Fruit fly (Drosophila melanogaster) whole organism, embryonic: Measurements from ENCODE around the gene dbe.

Experiments used
- ATbp ChIP-seq: fragments of 200-800 bp; sonication (Bioruptor generic); optimal IDR thresholded peaks from 2 replicates; lab custom pipeline; 2017; ENCODE audit warnings: missing biosample characterization, mild to moderate bottlenecking, missing genetic modification characterization, missing genetic modification reagents
- Bgb ChIP-seq: fragments of 200-800 bp; sonication (Bioruptor generic); IDR thresholded peaks from 2 replicates; pipeline ENCODE4 v1.3.6; 2022; ENCODE audit warnings: missing biosample characterization, missing genetic modification characterization; ENCODE audit not compliant: partially characterized antibody
- C15 ChIP-seq: fragments of 200-800 bp; sonication (Bioruptor generic); IDR thresholded peaks from 3 replicates; pipeline ENCODE4 v1.3.6; 2022; ENCODE audit warnings: missing biosample characterization, missing genetic modification characterization
- CG12659 ChIP-seq: fragments of 200-800 bp; sonication (Bioruptor generic); optimal IDR thresholded peaks from 3 replicates; lab custom pipeline; 2017; ENCODE audit warnings: mild to moderate bottlenecking, missing biosample characterization, missing genetic modification reagents, missing genetic modification characterization
- CG14667 ChIP-seq: fragments of 200-800 bp; sonication (Bioruptor generic); IDR thresholded peaks from 2 replicates; pipeline ENCODE4 v1.3.6; 2022; ENCODE audit warnings: missing biosample characterization, missing genetic modification characterization
- CG14710 ChIP-seq: fragments of 200-800 bp; sonication (Bioruptor generic); optimal IDR thresholded peaks from 3 replicates; lab custom pipeline; 2019; ENCODE audit warnings: missing biosample characterization, mild to moderate bottlenecking, missing genetic modification characterization, moderate library complexity
- CG1529 ChIP-seq: fragments of 200-800 bp; sonication (Bioruptor generic); optimal IDR thresholded peaks from 3 replicates; lab custom pipeline; 2018; ENCODE audit warnings: missing biosample characterization, missing genetic modification characterization
- CG16863 ChIP-seq: fragments of 200-800 bp; sonication (Bioruptor generic); optimal IDR thresholded peaks from 3 replicates; lab custom pipeline; 2016; ENCODE audit warnings: missing biosample characterization, missing genetic modification characterization
- CG17802 ChIP-seq: fragments of 200-800 bp; sonication (Bioruptor generic); optimal IDR thresholded peaks from 2 replicates; lab custom pipeline; 2018; ENCODE audit warnings: missing biosample characterization, mild to moderate bottlenecking, missing genetic modification characterization, moderate library complexity
- CG2202 ChIP-seq: fragments of 200-800 bp; sonication (Bioruptor generic); optimal IDR thresholded peaks from 2 replicates; lab custom pipeline; 2018; ENCODE audit warnings: missing biosample characterization, mild to moderate bottlenecking, missing genetic modification characterization
- CG32767 ChIP-seq: fragments of 200-800 bp; sonication (Bioruptor generic); IDR thresholded peaks from 2 replicates; pipeline ENCODE4 v1.3.6; 2022; ENCODE audit warnings: missing biosample characterization, missing genetic modification characterization
- CG42726 ChIP-seq: fragments of 200-800 bp; sonication (Bioruptor generic); IDR thresholded peaks from 2 replicates; pipeline ENCODE4 v1.3.6; 2022; ENCODE audit warnings: missing biosample characterization, missing genetic modification characterization; ENCODE audit not compliant: partially characterized antibody
- CG4328 ChIP-seq: fragments of 200-800 bp; sonication (Bioruptor generic); optimal IDR thresholded peaks from 3 replicates; lab custom pipeline; 2017; ENCODE audit warnings: missing biosample characterization, missing genetic modification reagents, missing genetic modification characterization
- CG43689 ChIP-seq: fragments of 200-800 bp; sonication (Bioruptor generic); IDR thresholded peaks from 2 replicates; pipeline ENCODE4 v1.3.6; 2022; ENCODE audit warnings: missing biosample characterization, missing genetic modification characterization
- CG4854 ChIP-seq: fragments of 200-800 bp; sonication (Bioruptor generic); optimal IDR thresholded peaks from 2 replicates; lab custom pipeline; 2016; ENCODE audit warnings: missing biosample characterization, missing genetic modification characterization, inconsistent platforms
- CG6254 ChIP-seq: fragments of 200-800 bp; sonication (Bioruptor generic); optimal IDR thresholded peaks from 3 replicates; lab custom pipeline; 2017; ENCODE audit warnings: mild to moderate bottlenecking, missing biosample characterization, missing genetic modification reagents, missing genetic modification characterization
- CG7556 ChIP-seq: fragments of 200-800 bp; sonication (Bioruptor generic); optimal IDR thresholded peaks from 2 replicates; lab custom pipeline; 2017; ENCODE audit warnings: missing biosample characterization, mild to moderate bottlenecking, missing genetic modification characterization
- CG7839 ChIP-seq: fragments of 200-800 bp; sonication (Bioruptor generic); optimal IDR thresholded peaks from 3 replicates; lab custom pipeline; 2018; ENCODE audit warnings: missing biosample characterization, mild to moderate bottlenecking, missing genetic modification characterization, moderate library complexity
- CG8924 ChIP-seq: fragments of 200-800 bp; optimal IDR thresholded peaks from 3 replicates; lab custom pipeline; 2019; ENCODE audit warnings: missing biosample characterization, mild to moderate bottlenecking, missing genetic modification characterization, moderate library complexity
- CG9876 ChIP-seq: fragments of 200-800 bp; sonication (Bioruptor generic); optimal IDR thresholded peaks from 2 replicates; lab custom pipeline; 2016; ENCODE audit warnings: missing biosample characterization, missing genetic modification characterization
- E2f2 ChIP-seq: fragments of 200-800 bp; sonication (Bioruptor generic); IDR thresholded peaks from 2 replicates; pipeline ENCODE4 v1.3.6; 2022; ENCODE audit warnings: missing biosample characterization, missing genetic modification characterization
- Ets65A ChIP-seq: fragments of 200-800 bp; sonication (Bioruptor generic); peaks from one replicate; lab custom pipeline; 2016; ENCODE audit warnings: missing biosample characterization, missing genetic modification characterization
- Fer1 ChIP-seq: fragments of 200-800 bp; sonication (Bioruptor generic); optimal IDR thresholded peaks from 2 replicates; lab custom pipeline; 2017; ENCODE audit warnings: missing biosample characterization, mild to moderate bottlenecking, missing genetic modification characterization
- HLH3B ChIP-seq: fragments of 200-800 bp; sonication (Bioruptor generic); IDR thresholded peaks from 2 replicates; pipeline ENCODE4 v1.3.6; 2022; ENCODE audit warnings: missing biosample characterization, missing genetic modification characterization
- Hand ChIP-seq: fragments of 200-800 bp; sonication (Bioruptor generic); optimal IDR thresholded peaks from 2 replicates; lab custom pipeline; 2017; ENCODE audit warnings: mild to moderate bottlenecking, missing biosample characterization, missing genetic modification reagents, missing genetic modification characterization
- Hr51 ChIP-seq, 2 experiments: fragments of 200-800 bp; sonication (Bioruptor generic); optimal IDR thresholded peaks; 2 replicates in 1 of 2; 3 replicates in 1 of 2; lab custom pipeline; 2016 to 2018; ENCODE audit warnings: missing biosample characterization in 2 of 2, missing genetic modification characterization in 2 of 2, mild to moderate bottlenecking in 1 of 2, moderate library complexity in 1 of 2
- Optix ChIP-seq: fragments of 200-800 bp; sonication (Bioruptor generic); IDR thresholded peaks from 3 replicates; pipeline ENCODE4 v1.3.6; 2022; ENCODE audit warnings: missing biosample characterization, missing genetic modification characterization
- Rfx ChIP-seq: fragments of 200-800 bp; sonication (Bioruptor generic); IDR thresholded peaks from 2 replicates; pipeline ENCODE4 v1.3.6; 2022; ENCODE audit warnings: missing biosample characterization, missing genetic modification characterization
- Ssrp ChIP-seq: fragments of 200-800 bp; sonication (Bioruptor generic); optimal IDR thresholded peaks from 2 replicates; lab custom pipeline; 2018; ENCODE audit warnings: missing biosample characterization, mild to moderate bottlenecking, missing genetic modification characterization, moderate library complexity
- Tbp ChIP-seq: fragments of >200 bp; optimal IDR thresholded peaks from 2 replicates; lab custom pipeline; 2018; ENCODE audit warnings: missing biosample characterization, missing genetic modification characterization
- cas ChIP-seq: fragments of 200-800 bp; sonication (Bioruptor generic); IDR thresholded peaks from 2 replicates; pipeline ENCODE4 v1.3.6; 2022; ENCODE audit warnings: missing biosample characterization, missing genetic modification characterization
- chif ChIP-seq, 2 experiments: fragments of 200-800 bp; sonication (Bioruptor generic); optimal IDR thresholded peaks; 3 replicates each; lab custom pipeline; 2016; ENCODE audit warnings: missing biosample characterization in 2 of 2, missing genetic modification characterization in 2 of 2
- chn ChIP-seq: fragments of 200-800 bp; sonication (Bioruptor generic); optimal IDR thresholded peaks from 2 replicates; lab custom pipeline; 2016; ENCODE audit warnings: missing biosample characterization, missing genetic modification characterization
- corto ChIP-seq: fragments of 200-800 bp; sonication (Bioruptor generic); optimal IDR thresholded peaks from 2 replicates; lab custom pipeline; 2016; ENCODE audit warnings: missing biosample characterization, mild to moderate bottlenecking, missing genetic modification characterization, moderate library complexity
- crol ChIP-seq: fragments of 200-800 bp; sonication (Bioruptor generic); IDR thresholded peaks from 2 replicates; pipeline ENCODE4 v1.3.6; 2022; ENCODE audit warnings: missing biosample characterization, missing genetic modification characterization
- dimm ChIP-seq: fragments of 200-800 bp; sonication (Bioruptor generic); IDR thresholded peaks from 2 replicates; pipeline ENCODE4 v1.3.6; 2022; ENCODE audit warnings: missing biosample characterization, missing genetic modification characterization
- esg ChIP-seq: fragments of 200-800 bp; sonication (Bioruptor generic); conservative IDR thresholded peaks from 2 replicates; pipeline ENCODE4 v1.3.6; 2022; ENCODE audit warnings: missing biosample characterization, missing genetic modification characterization
- fd3F ChIP-seq: fragments of 200-800 bp; sonication (Bioruptor generic); optimal IDR thresholded peaks from 2 replicates; lab custom pipeline; 2018; ENCODE audit warnings: missing biosample characterization, mild to moderate bottlenecking, missing genetic modification characterization, moderate library complexity
- gem ChIP-seq: fragments of 200-800 bp; sonication (Bioruptor generic); optimal IDR thresholded peaks from 2 replicates; lab custom pipeline; 2019; ENCODE audit warnings: missing biosample characterization, mild to moderate bottlenecking, missing genetic modification characterization, moderate library complexity
- gro ChIP-seq: fragments of 200-800 bp; sonication (Bioruptor generic); optimal IDR thresholded peaks from 2 replicates; lab custom pipeline; 2016; ENCODE audit warnings: missing biosample characterization, missing genetic modification characterization
- hkb ChIP-seq, 2 experiments: fragments of 200-800 bp in 1 of 2; fragments of >200 bp in 1 of 2; sonication (Bioruptor generic) in 1 of 2; IDR thresholded peaks in 1 of 2; optimal IDR thresholded peaks in 1 of 2; 2 replicates each; pipeline versions ENCODE4 v1.3.6 to Lab custom; 2017 to 2022; ENCODE audit warnings: missing biosample characterization in 1 of 2, missing genetic modification characterization in 1 of 2
- nmo ChIP-seq: fragments of 200-800 bp; sonication (Bioruptor generic); optimal IDR thresholded peaks from 2 replicates; lab custom pipeline; 2018; ENCODE audit warnings: missing biosample characterization, mild to moderate bottlenecking, missing genetic modification characterization, moderate library complexity
- prd ChIP-seq, 3 experiments: fragments of >200 bp in 2 of 3; fragments of 200-800 bp in 1 of 3; sonication (Bioruptor generic) in 1 of 3; optimal IDR thresholded peaks in 2 of 3; IDR thresholded peaks in 1 of 3; 2 replicates in 2 of 3; 3 replicates in 1 of 3; pipeline versions ENCODE4 v1.3.6 to Lab custom; 2017 to 2022; ENCODE audit warnings: missing biosample characterization in 1 of 3, missing genetic modification characterization in 1 of 3
- pum ChIP-seq: fragments of 200-800 bp; sonication (Bioruptor generic); optimal IDR thresholded peaks from 2 replicates; lab custom pipeline; 2016; ENCODE audit warnings: missing biosample characterization, missing genetic modification characterization
- schlank ChIP-seq: fragments of 200-800 bp; sonication (Bioruptor generic); optimal IDR thresholded peaks from 2 replicates; lab custom pipeline; 2018; ENCODE audit warnings: missing biosample characterization, mild to moderate bottlenecking, missing genetic modification characterization
- seq ChIP-seq: fragments of 200-800 bp; sonication (Bioruptor generic); IDR thresholded peaks from 2 replicates; pipeline ENCODE4 v1.3.6; 2022; ENCODE audit warnings: missing biosample characterization, missing genetic modification characterization
- slbo ChIP-seq: fragments of 200-800 bp; sonication (Bioruptor generic); IDR thresholded peaks from 2 replicates; pipeline ENCODE4 v1.3.6; 2022; ENCODE audit warnings: missing biosample characterization, missing genetic modification characterization
- sug ChIP-seq: fragments of 200-800 bp; optimal IDR thresholded peaks from 2 replicates; lab custom pipeline; 2019; ENCODE audit warnings: missing biosample characterization, mild to moderate bottlenecking, missing genetic modification characterization, moderate library complexity
- tap ChIP-seq: fragments of 200-800 bp; optimal IDR thresholded peaks from 3 replicates; lab custom pipeline; 2019; ENCODE audit warnings: missing biosample characterization, mild to moderate bottlenecking, missing genetic modification characterization, moderate library complexity
- unc-4 ChIP-seq: fragments of 200-800 bp; sonication (Bioruptor generic); IDR thresholded peaks from 2 replicates; pipeline ENCODE4 v1.3.6; 2022; ENCODE audit warnings: missing biosample characterization, missing genetic modification characterization; ENCODE audit not compliant: partially characterized antibody

Gene dbe

DNA sequence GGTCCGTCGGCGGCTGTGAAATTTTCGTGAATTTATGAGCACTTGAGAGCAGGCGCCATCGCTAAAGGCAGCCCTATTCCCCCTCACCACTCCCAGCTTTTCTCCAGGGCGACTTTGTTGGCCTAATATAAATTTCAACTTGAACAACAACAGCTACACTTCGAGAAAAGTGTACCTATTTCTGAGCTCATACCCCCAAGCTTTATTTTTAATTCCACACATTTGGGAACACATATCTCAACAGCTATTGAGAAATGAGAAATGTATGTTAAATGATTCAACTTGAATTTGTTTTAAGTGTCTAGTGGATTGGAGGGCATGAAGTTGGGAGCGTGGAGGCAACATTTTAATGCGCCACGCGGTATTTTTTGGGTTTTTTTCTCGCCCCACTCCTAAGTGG lies 17.1 kb upstream of the dbe start (continued):
- no peak for TF ChIP-seq tap (tag; lab: Kevin White, UChicago)
- no peak for TF ChIP-seq hkb (optimal IDR thresholded peaks at IDR 0.05; lab: Kevin White, UChicago)
- TF ChIP-seq hkb (GFP tag; IDR thresholded peaks at IDR 0.05; lab: Robert Waterston, UW) = no peak
- TF ChIP-seq nmo (GFP tag; lab: Kevin White, UChicago) = peak; percentile 13
- TF ChIP-seq Fer1 (GFP tag; lab: Kevin White, UChicago) = no peak
- no peak for TF ChIP-seq CG6254
- TF ChIP-seq CG17802 = no peak
- no peak for TF ChIP-seq CG8924
- no peak for TF ChIP-seq corto (GFP tag; lab: Kevin White, UChicago)
- TF ChIP-seq C15 (GFP tag; lab: Robert Waterston, UW) = no peak
- no peak for TF ChIP-seq sug (tag; lab: Kevin White, UChicago)
- no peak for TF ChIP-seq schlank (tag; lab: Kevin White, UChicago)
- no peak for TF ChIP-seq chn (GFP tag; lab: Kevin White, UChicago)
- peak; percentile 19; the same call in 1 of the 2 replicates for TF ChIP-seq esg (GFP tag; lab: Robert Waterston, UW)
- TF ChIP-seq Ssrp (tag; lab: Kevin White, UChicago) = no peak
- TF ChIP-seq Optix = no peak
- TF ChIP-seq CG14667 (GFP tag; lab: Robert Waterston, UW) = no peak
- TF ChIP-seq gem = no peak
- TF ChIP-seq E2f2 (GFP tag; lab: Robert Waterston, UW) = no peak; the same call in 1 of the 2 replicates
- TF ChIP-seq CG7839 (tag; lab: Kevin White, UChicago) = peak; percentile 49
- TF ChIP-seq CG1529 (GFP tag; lab: Kevin White, UChicago) = no peak
- no peak for TF ChIP-seq CG42726 (GFP tag; lab: Robert Waterston, UW)
- TF ChIP-seq crol = no peak
- TF ChIP-seq CG2202 (tag; lab: Kevin White, UChicago) = no peak
- no peak for TF ChIP-seq fd3F (GFP tag; lab: Kevin White, UChicago)
- TF ChIP-seq HLH3B (GFP tag; lab: Robert Waterston, UW) = no peak
- TF ChIP-seq pum (GFP tag; lab: Kevin White, UChicago) = no peak
- TF ChIP-seq prd (optimal IDR thresholded peaks at IDR 0.05; lab: Kevin White, UChicago) = no peak
- TF ChIP-seq prd (GFP tag; IDR thresholded peaks at IDR 0.05; lab: Robert Waterston, UW) = peak; percentile 27; the same call in 1 of the 3 replicates
- no peak for TF ChIP-seq slbo (GFP tag; lab: Robert Waterston, UW)
- no peak for TF ChIP-seq CG9876 (GFP tag; lab: Kevin White, UChicago)
- TF ChIP-seq CG12659 = no peak
- TF ChIP-seq chif (GFP tag; optimal IDR thresholded peaks at IDR 0.05; lab: Kevin White, UChicago) = no peak
- no peak for TF ChIP-seq unc-4
- peak; percentile 7 for TF ChIP-seq ATbp (GFP tag; lab: Kevin White, UChicago)
- TF ChIP-seq CG16863 = no peak
- no peak for TF ChIP-seq dimm (GFP tag; lab: Robert Waterston, UW)
- no peak for TF ChIP-seq seq (GFP tag; lab: Robert Waterston, UW)
- peak; percentile 71 for TF ChIP-seq Ets65A (GFP tag; lab: Kevin White, UChicago)
- peak; percentile 42; the same call in 1 of the 2 replicates for TF ChIP-seq Rfx
- no peak for TF ChIP-seq cas (GFP tag; lab: Robert Waterston, UW)
- TF ChIP-seq CG4854 (GFP tag; lab: Kevin White, UChicago) = no peak
- TF ChIP-seq CG32767 (GFP tag; lab: Robert Waterston, UW) = no peak
- no peak for TF ChIP-seq CG14710 (tag; lab: Kevin White, UChicago)
- TF ChIP-seq Tbp (GFP tag; lab: Kevin White, UChicago) = no peak
- TF ChIP-seq gro (GFP tag; lab: Kevin White, UChicago) = no peak
- no peak for TF ChIP-seq Bgb (GFP tag; lab: Robert Waterston, UW)
- peak in 1 of 2 experiments; percentile 1 for TF ChIP-seq Hr51 (GFP tag; optimal IDR thresholded peaks at IDR 0.05; lab: Kevin White, UChicago)
- no peak for TF ChIP-seq CG4328
- no peak for TF ChIP-seq CG43689 (GFP tag; lab: Robert Waterston, UW)
- TF ChIP-seq Hand (GFP tag; lab: Kevin White, UChicago) = no peak
- TF ChIP-seq CG7556 = peak; percentile 44
